Worm (Caenorhabditis elegans): ENCODE results near the gene Y40B10A.9.

- TF ChIP-seq lin-13 (GFP tag; optimal IDR thresholded peaks at IDR 0.05) (no peak), elt-3 (tag; optimal IDR thresholded peaks at IDR 0.05) (no peak)
Measured at ce11 chrV:2081894-2082293, 9.2 kb upstream of the Y40B10A.9 start.
